Worm (Caenorhabditis elegans) whole organism, L2 larva: ENCODE measurements around the gene srbc-56.

Experiments used
- R02D3.7 ChIP-seq: fragments of 150-350 bp; optimal IDR thresholded peaks from 2 replicates; lab custom pipeline; 2014; ENCODE audit warnings: missing biosample characterization, missing genetic modification characterization
- lin-39 ChIP-seq: fragments of 150-350 bp; optimal IDR thresholded peaks from 2 replicates; lab custom pipeline; 2014; ENCODE audit warnings: missing biosample characterization, missing genetic modification reagents, missing genetic modification characterization
- snpc-4 ChIP-seq: fragments of 150-350 bp; optimal IDR thresholded peaks from 2 replicates; lab custom pipeline; 2014; ENCODE audit warnings: missing biosample characterization, missing genetic modification characterization
- unc-62 ChIP-seq: fragments of 150-350 bp; optimal IDR thresholded peaks from 2 replicates; lab custom pipeline; 2014; ENCODE audit warnings: missing biosample characterization, missing genetic modification reagents, missing genetic modification characterization
- ztf-4 ChIP-seq: fragments of 150-350 bp; optimal IDR thresholded peaks from 2 replicates; lab custom pipeline; 2014; ENCODE audit warnings: missing biosample characterization, missing genetic modification characterization

ce11 chrV:15863042-15863441, 31.6 kb upstream of the srbc-56 start, which contains the start of gene srh-299:
- no peak for TF ChIP-seq ztf-4 (tag; lab: Kevin White, UChicago)
- no peak for TF ChIP-seq R02D3.7
- TF ChIP-seq lin-39 (tag; lab: Kevin White, UChicago): no peak
- no peak for TF ChIP-seq snpc-4 (tag; lab: Kevin White, UChicago)
- TF ChIP-seq unc-62: no peak
